Worm (Caenorhabditis elegans): ENCODE data around the gene C05A2.4.

- TF ChIP-seq W03F9.2 (tag; optimal IDR thresholded peaks at IDR 0.05) (no peak), him-1 (tag; optimal IDR thresholded peaks at IDR 0.05) (no peak), dao-5 (tag; optimal IDR thresholded peaks at IDR 0.05) (no peak)
Observed at ce11 chrV:10656958-10657357, 38.3 kb upstream of the C05A2.4 start, which contains the start of gene ugt-34.

All from whole organism, L4/young adult.